Worm (Caenorhabditis elegans) whole organism, L4 larva: ENCODE measurements around the gene T14E8.2.

ENCODE experiments used
- F10B5.3 ChIP-seq: sonication (generic microtip); optimal IDR thresholded peaks from 2 replicates; lab custom pipeline; 2016; ENCODE audit warnings: mild to moderate bottlenecking, missing genetic modification characterization, missing compliant biosample characterization
- F44E2.7 ChIP-seq: fragments of 200-800 bp; sonication (Bioruptor generic); IDR thresholded peaks from 2 replicates; pipeline ENCODE4 v2.1.2; 2022; ENCODE audit warnings: missing genetic modification characterization, missing compliant biosample characterization
- F49E8.2 ChIP-seq: sonication (generic microtip); optimal IDR thresholded peaks from 2 replicates; lab custom pipeline; 2016; ENCODE audit warnings: missing compliant biosample characterization, mild to moderate bottlenecking, missing genetic modification characterization, borderline replicate concordance
- T20F7.1 ChIP-seq: fragments of 200-800 bp; sonication (Bioruptor generic); optimal IDR thresholded peaks from 2 replicates; lab custom pipeline; 2018; ENCODE audit warnings: mild to moderate bottlenecking, missing genetic modification characterization, missing compliant biosample characterization
- T26A8.4 ChIP-seq: fragments of 200-800 bp; sonication (Bioruptor generic); IDR thresholded peaks from 2 replicates; pipeline ENCODE4 v1.3.6; 2022; ENCODE audit warnings: missing genetic modification characterization, missing compliant biosample characterization
- Y5F2A.4 ChIP-seq: fragments of 200-800 bp; sonication (Bioruptor generic); optimal IDR thresholded peaks from 2 replicates; lab custom pipeline; 2018; ENCODE audit warnings: mild to moderate bottlenecking, missing genetic modification characterization, missing compliant biosample characterization
- ZK546.5 ChIP-seq, 2 experiments: sonication (generic microtip); optimal IDR thresholded peaks; 2 replicates each; lab custom pipeline; 2017; ENCODE audit warnings: missing biosample characterization in 2 of 2, missing genetic modification characterization in 2 of 2
- arid-1 ChIP-seq: fragments of 200-800 bp; sonication (Bioruptor generic); conservative IDR thresholded peaks from 2 replicates; pipeline ENCODE4 v1.3.6; 2022; ENCODE audit warnings: missing genetic modification reagents, missing genetic modification characterization, missing compliant biosample characterization
- attf-4 ChIP-seq: sonication (generic microtip); optimal IDR thresholded peaks from 3 replicates; lab custom pipeline; 2017; ENCODE audit warnings: missing biosample characterization, missing genetic modification characterization
- ceh-20 ChIP-seq: fragments of 200-800 bp; sonication (Bioruptor generic); IDR thresholded peaks from 2 replicates; pipeline ENCODE4 v1.3.6; 2022; ENCODE audit warnings: missing genetic modification reagents, missing genetic modification characterization, missing compliant biosample characterization
- ceh-44 ChIP-seq: fragments of 200-800 bp; sonication (Bioruptor generic); IDR thresholded peaks from 2 replicates; pipeline ENCODE4 v1.3.6; 2022; ENCODE audit warnings: missing genetic modification reagents, missing genetic modification characterization, missing compliant biosample characterization
- ces-1 ChIP-seq: fragments of 150-350 bp; sonication (generic microtip); optimal IDR thresholded peaks from 4 replicates; lab custom pipeline; 2014; ENCODE audit warnings: missing biosample characterization, missing genetic modification reagents, missing genetic modification characterization
- cey-2 ChIP-seq: sonication (generic microtip); optimal IDR thresholded peaks from 3 replicates; lab custom pipeline; 2017; ENCODE audit warnings: missing genetic modification characterization, mild to moderate bottlenecking, missing compliant biosample characterization, antibody characterized with exemption, borderline replicate concordance; ENCODE audit not compliant: insufficient read depth
- ctbp-1 ChIP-seq: fragments of 200-800 bp; sonication (Bioruptor generic); IDR thresholded peaks from 2 replicates; pipeline ENCODE4 v1.3.6; 2022; ENCODE audit warnings: missing genetic modification reagents, missing genetic modification characterization, missing compliant biosample characterization
- daf-16 ChIP-seq, 3 experiments: sonication (generic microtip); optimal IDR thresholded peaks; 2 replicates each; lab custom pipeline; 2016 to 2017; ENCODE audit warnings: missing genetic modification characterization in 3 of 3, missing genetic modification reagents in 3 of 3, mild to moderate bottlenecking in 2 of 3, missing compliant biosample characterization in 2 of 3, missing biosample characterization in 1 of 3, moderate library complexity in 1 of 3
- dmd-6 ChIP-seq: fragments of 200-800 bp; sonication (Bioruptor generic); IDR thresholded peaks from 2 replicates; pipeline ENCODE4 v1.3.6; 2022; ENCODE audit warnings: missing genetic modification reagents, missing genetic modification characterization, missing compliant biosample characterization
- dve-1 ChIP-seq: sonication (generic microtip); optimal IDR thresholded peaks from 2 replicates; lab custom pipeline; 2017; ENCODE audit warnings: antibody characterized with exemption, mild to moderate bottlenecking, missing genetic modification characterization, missing compliant biosample characterization; ENCODE audit not compliant: insufficient read depth
- gei-8 ChIP-seq: fragments of 200-800 bp; sonication (Bioruptor generic); optimal IDR thresholded peaks from 2 replicates; lab custom pipeline; 2018; ENCODE audit warnings: mild to moderate bottlenecking, missing genetic modification characterization, missing compliant biosample characterization
- hlh-30 ChIP-seq: sonication (generic microtip); optimal IDR thresholded peaks from 2 replicates; lab custom pipeline; 2017; ENCODE audit warnings: antibody characterized with exemption, mild to moderate bottlenecking, missing genetic modification characterization, missing compliant biosample characterization; ENCODE audit not compliant: insufficient read depth
- hmg-1.1 ChIP-seq: fragments of 200-800 bp; sonication (Bioruptor generic); IDR thresholded peaks from 2 replicates; pipeline ENCODE4 v1.3.6; 2022; ENCODE audit warnings: missing genetic modification reagents, missing genetic modification characterization, missing compliant biosample characterization
- lin-29 ChIP-seq: fragments of 200-800 bp; sonication (Bioruptor generic); IDR thresholded peaks from 2 replicates; pipeline ENCODE4 v1.3.6; 2022; ENCODE audit warnings: missing genetic modification reagents, missing genetic modification characterization, missing compliant biosample characterization
- lin-38 ChIP-seq: fragments of 200-800 bp; sonication (Bioruptor generic); IDR thresholded peaks from 2 replicates; pipeline ENCODE4 v1.3.6; 2022; ENCODE audit warnings: missing genetic modification reagents, missing genetic modification characterization, missing compliant biosample characterization
- mdl-1 ChIP-seq, 2 experiments: fragments of 150-350 bp in 1 of 2; sonication (generic microtip) in 1 of 2; optimal IDR thresholded peaks; 2 replicates each; lab custom pipeline; 2014 to 2017; ENCODE audit warnings: missing biosample characterization in 2 of 2, missing genetic modification characterization in 2 of 2
- mdt-29 ChIP-seq: fragments of 200-800 bp; sonication (Bioruptor generic); IDR thresholded peaks from 2 replicates; pipeline ENCODE4 v1.3.6; 2022; ENCODE audit warnings: missing genetic modification reagents, missing genetic modification characterization, missing compliant biosample characterization
- mxl-3 ChIP-seq: fragments of 200-800 bp; sonication (Bioruptor generic); optimal IDR thresholded peaks from 2 replicates; lab custom pipeline; 2018; ENCODE audit warnings: mild to moderate bottlenecking, missing genetic modification characterization, missing compliant biosample characterization
- nhr-102 ChIP-seq: sonication (generic microtip); optimal IDR thresholded peaks from 2 replicates; lab custom pipeline; 2016; ENCODE audit warnings: mild to moderate bottlenecking, missing genetic modification characterization, moderate library complexity, missing compliant biosample characterization
- nhr-111 ChIP-seq: fragments of 200-800 bp; sonication (Bioruptor generic); optimal IDR thresholded peaks from 2 replicates; lab custom pipeline; 2018; ENCODE audit warnings: mild to moderate bottlenecking, missing genetic modification characterization, missing compliant biosample characterization
- nhr-237 ChIP-seq: sonication (generic microtip); optimal IDR thresholded peaks from 2 replicates; lab custom pipeline; 2017; ENCODE audit warnings: missing biosample characterization, missing genetic modification characterization
- nhr-28 ChIP-seq: fragments of 150-350 bp; optimal IDR thresholded peaks from 2 replicates; lab custom pipeline; 2014; ENCODE audit warnings: missing biosample characterization, missing genetic modification characterization
- nhr-48 ChIP-seq: sonication (generic microtip); optimal IDR thresholded peaks from 2 replicates; lab custom pipeline; 2016; ENCODE audit warnings: mild to moderate bottlenecking, missing genetic modification characterization, missing compliant biosample characterization
- nhr-6 ChIP-seq: fragments of 150-350 bp; optimal IDR thresholded peaks from 2 replicates; lab custom pipeline; 2014; ENCODE audit warnings: missing biosample characterization, missing genetic modification characterization
- nhr-76 ChIP-seq: fragments of 150-350 bp; optimal IDR thresholded peaks from 2 replicates; lab custom pipeline; 2014; ENCODE audit warnings: missing biosample characterization, missing genetic modification characterization
- pha-4 ChIP-seq, 2 experiments: fragments of 150-350 bp in 1 of 2; fragments of 200-800 bp in 1 of 2; sonication (Bioruptor generic) in 1 of 2; IDR thresholded peaks in 1 of 2; optimal IDR thresholded peaks in 1 of 2; 2 replicates each; pipeline versions ENCODE4 v1.3.6 to Lab custom; 2014 to 2022; ENCODE audit warnings: missing genetic modification characterization in 2 of 2, missing genetic modification reagents in 2 of 2, missing biosample characterization in 1 of 2, missing compliant biosample characterization in 1 of 2
- php-3 ChIP-seq: fragments of 200-800 bp; sonication (Bioruptor generic); IDR thresholded peaks from 2 replicates; pipeline ENCODE4 v1.3.6; 2022; ENCODE audit warnings: missing genetic modification reagents, missing genetic modification characterization, missing compliant biosample characterization
- rbr-2 ChIP-seq: sonication (generic microtip); optimal IDR thresholded peaks from 2 replicates; lab custom pipeline; 2016; ENCODE audit warnings: missing genotype, missing genetic modification characterization, missing compliant biosample characterization
- saeg-2 ChIP-seq: fragments of 200-800 bp; sonication (Bioruptor generic); IDR thresholded peaks from 2 replicates; pipeline ENCODE4 v1.3.6; 2022; ENCODE audit warnings: missing genetic modification reagents, missing genetic modification characterization, missing compliant biosample characterization
- set-16 ChIP-seq: fragments of 200-800 bp; sonication (Bioruptor generic); IDR thresholded peaks from 2 replicates; pipeline ENCODE4 v1.3.6; 2022; ENCODE audit warnings: missing genetic modification reagents, missing genetic modification characterization, missing compliant biosample characterization
- snpc-1.2 ChIP-seq: fragments of 200-800 bp; sonication (Bioruptor generic); IDR thresholded peaks from 2 replicates; pipeline ENCODE4 v1.3.6; 2022; ENCODE audit warnings: missing genetic modification reagents, missing genetic modification characterization, missing compliant biosample characterization
- snpc-4 ChIP-seq: fragments of 150-350 bp; optimal IDR thresholded peaks from 2 replicates; lab custom pipeline; 2014; ENCODE audit warnings: missing biosample characterization, missing genetic modification characterization
- spr-3 ChIP-seq: fragments of 200-800 bp; sonication (Bioruptor generic); optimal IDR thresholded peaks from 2 replicates; lab custom pipeline; 2018; ENCODE audit warnings: mild to moderate bottlenecking, missing genetic modification characterization, missing compliant biosample characterization
- tag-97 ChIP-seq: fragments of 200-800 bp; sonication (Bioruptor generic); IDR thresholded peaks from 2 replicates; pipeline ENCODE4 v1.3.6; 2022; ENCODE audit warnings: missing genetic modification characterization, missing compliant biosample characterization
- tra-1 ChIP-seq: fragments of 200-800 bp; sonication (Bioruptor generic); IDR thresholded peaks from 2 replicates; pipeline ENCODE4 v1.3.6; 2022; ENCODE audit warnings: missing genetic modification reagents, missing genetic modification characterization, missing compliant biosample characterization
- unc-130 ChIP-seq: sonication (generic microtip); optimal IDR thresholded peaks from 2 replicates; lab custom pipeline; 2016; ENCODE audit warnings: missing genetic modification reagents, missing genetic modification characterization, missing compliant biosample characterization
- unc-39 ChIP-seq: sonication (generic microtip); optimal IDR thresholded peaks from 2 replicates; lab custom pipeline; 2017; ENCODE audit warnings: missing biosample characterization, missing genetic modification characterization
- zip-11 ChIP-seq: fragments of 200-800 bp; sonication (Bioruptor generic); IDR thresholded peaks from 2 replicates; pipeline ENCODE4 v1.3.6; 2022; ENCODE audit warnings: missing genetic modification characterization, missing compliant biosample characterization
- ztf-11 ChIP-seq: fragments of 150-350 bp; optimal IDR thresholded peaks from 2 replicates; lab custom pipeline; 2014; ENCODE audit warnings: missing biosample characterization, missing genetic modification characterization
- ztf-7 ChIP-seq: fragments of 150-350 bp; optimal IDR thresholded peaks from 2 replicates; lab custom pipeline; 2014; ENCODE audit warnings: missing biosample characterization, missing genetic modification characterization

T14E8.2 gene

DNA sequence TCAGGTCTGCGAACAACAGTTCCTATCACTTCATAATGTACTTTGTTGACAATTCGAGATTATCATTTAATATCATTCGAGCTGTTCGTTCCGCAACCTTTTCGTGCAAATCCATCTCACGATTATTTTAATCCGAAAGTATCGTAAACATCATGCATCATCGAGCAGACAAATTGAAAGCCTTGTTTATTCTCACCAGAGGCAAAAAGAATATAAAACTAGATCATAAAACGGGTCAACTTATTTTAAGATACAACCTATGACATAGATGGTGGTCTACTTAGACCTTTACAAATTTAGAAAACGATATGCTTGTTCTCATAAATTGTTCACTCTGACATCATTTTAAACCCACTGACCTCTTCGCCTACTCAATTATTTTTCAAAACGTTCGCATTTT, 9.8 kb upstream of the T14E8.2 start:
- TF ChIP-seq cey-2 (tag; lab: Kevin White, UChicago) (no peak), hmg-1.1 (GFP tag; lab: Robert Waterston, UW) (no peak), ctbp-1 (GFP tag; lab: Robert Waterston, UW) (no peak), F10B5.3 (no peak), arid-1 (GFP tag; lab: Robert Waterston, UW) (no peak), ZK546.5 (tag; optimal IDR thresholded peaks at IDR 0.05; lab: Kevin White, UChicago) (no peak), daf-16 (GFP tag; optimal IDR thresholded peaks at IDR 0.05; lab: Kevin White, UChicago) (no peak), daf-16 (tag; optimal IDR thresholded peaks at IDR 0.05; lab: Kevin White, UChicago) (no peak), tra-1 (GFP tag; lab: Robert Waterston, UW) (no peak), ztf-11 (tag; lab: Kevin White, UChicago) (no peak), mdt-29 (GFP tag; lab: Robert Waterston, UW) (0 out of 2 replicates have a peak, but pooled peaks have one; percentile 30), nhr-237 (no peak), rbr-2 (tag; lab: Kevin White, UChicago) (no peak), pha-4 (GFP tag; IDR thresholded peaks at IDR 0.05; lab: Robert Waterston, UW) (no peak), pha-4 (tag; optimal IDR thresholded peaks at IDR 0.05; lab: Kevin White, UChicago) (no peak), set-16 (GFP tag; lab: Robert Waterston, UW) (no peak), T20F7.1 (GFP tag; lab: Kevin White, UChicago) (peak; percentile 2), T26A8.4 (GFP tag; lab: Robert Waterston, UW) (no peak), tag-97 (no peak), nhr-28 (tag; lab: Kevin White, UChicago) (no peak), lin-38 (GFP tag; lab: Robert Waterston, UW) (peak; percentile 37; the same call in 1 of the 2 replicates), spr-3 (GFP tag; lab: Kevin White, UChicago) (no peak), nhr-111 (no peak), F44E2.7 (no peak), dve-1 (tag; lab: Kevin White, UChicago) (peak; percentile 61), lin-29 (no peak), gei-8 (GFP tag; lab: Kevin White, UChicago) (no peak), F49E8.2 (no peak), Y5F2A.4 (GFP tag; lab: Kevin White, UChicago) (no peak), ces-1 (no peak), php-3 (GFP tag; lab: Robert Waterston, UW) (no peak), dmd-6 (GFP tag; lab: Robert Waterston, UW) (peak; percentile 73), ztf-7 (tag; lab: Kevin White, UChicago) (no peak), nhr-76 (tag; lab: Kevin White, UChicago) (no peak)

DNA sequence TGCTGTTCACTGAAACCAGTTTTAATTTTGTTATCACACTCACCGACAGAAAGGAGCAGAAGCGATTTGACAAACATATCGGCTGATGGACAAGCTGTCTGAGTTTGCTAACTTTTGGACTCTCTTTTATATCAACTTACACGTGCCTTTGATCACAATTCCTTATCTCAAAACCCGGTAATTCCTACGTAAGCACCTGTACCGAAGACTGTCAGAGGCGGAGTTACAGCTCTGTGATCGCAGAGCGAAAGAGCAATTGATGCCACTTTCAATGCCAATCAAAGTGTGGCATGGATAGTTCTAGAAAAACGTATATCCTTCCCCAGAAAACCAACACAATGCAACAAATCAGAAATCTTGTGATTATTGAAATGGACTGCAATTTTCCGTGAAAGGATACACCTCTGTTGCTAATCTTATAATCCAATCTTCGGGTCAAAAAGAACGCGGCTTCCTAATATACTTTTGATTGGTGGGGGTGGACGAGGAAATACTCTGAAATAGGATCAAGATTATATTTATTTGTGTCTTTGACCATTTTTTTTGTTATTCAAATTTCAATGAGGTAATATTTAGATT, 6.0 kb upstream of the T14E8.2 start, which contains the start of gene ilys-5:
Gene ilys-5, minus strand, starts transcription at position 140 of the 579 bp plus-strand sequence.
- peak; percentile 38 for TF ChIP-seq nhr-102 (tag; lab: Kevin White, UChicago)
- TF ChIP-seq nhr-28 (tag; lab: Kevin White, UChicago), result no peak
- TF ChIP-seq ceh-20 (GFP tag; lab: Robert Waterston, UW), result no peak
- TF ChIP-seq dmd-6 (GFP tag; lab: Robert Waterston, UW), result peak; percentile 93
- TF ChIP-seq nhr-48, result peak; percentile 80
- peak; percentile 85 for TF ChIP-seq dve-1 (tag; lab: Kevin White, UChicago)
- TF ChIP-seq daf-16 (GFP tag; optimal IDR thresholded peaks at IDR 0.05; lab: Kevin White, UChicago), result no peak
- TF ChIP-seq daf-16 (tag; optimal IDR thresholded peaks at IDR 0.05; lab: Kevin White, UChicago), result peak; percentile 19
- TF ChIP-seq zip-11 (GFP tag; lab: Robert Waterston, UW), result no peak
- TF ChIP-seq rbr-2 (tag; lab: Kevin White, UChicago), result no peak
- TF ChIP-seq snpc-4 (tag; lab: Kevin White, UChicago), result no peak
- TF ChIP-seq php-3 (GFP tag; lab: Robert Waterston, UW), result 0 out of 2 replicates have a peak, but pooled peaks have one; percentile 13
- no peak for TF ChIP-seq attf-4 (tag; lab: Kevin White, UChicago)
- TF ChIP-seq mxl-3 (GFP tag; lab: Kevin White, UChicago), result peak; percentile 40
- TF ChIP-seq hlh-30, result peak; percentile 32
- no peak for TF ChIP-seq ceh-44
- no peak for TF ChIP-seq unc-39 (tag; lab: Kevin White, UChicago)
- 0 out of 2 replicates have a peak, but pooled peaks have one; percentile 21 for TF ChIP-seq snpc-1.2 (GFP tag; lab: Robert Waterston, UW)
- peak; percentile 90 for TF ChIP-seq mdt-29 (GFP tag; lab: Robert Waterston, UW)
- no peak for TF ChIP-seq nhr-6
- TF ChIP-seq saeg-2 (GFP tag; lab: Robert Waterston, UW), result no peak
- TF ChIP-seq mdl-1 (tag; optimal IDR thresholded peaks at IDR 0.05; lab: Kevin White, UChicago), result no peak
- TF ChIP-seq unc-130 (GFP tag; lab: Kevin White, UChicago), result no peak
- TF ChIP-seq T26A8.4 (GFP tag; lab: Robert Waterston, UW), result no peak
- TF ChIP-seq nhr-111, result no peak
